Fruit fly (Drosophila melanogaster) whole organism, embryonic: ENCODE measurements around the gene nAChRalpha5.

Experiments used
- Antp ChIP-seq: fragments of 200-800 bp; sonication (Bioruptor generic); optimal IDR thresholded peaks from 3 replicates; lab custom pipeline; 2016; ENCODE audit warnings: missing biosample characterization, missing genetic modification characterization
- B-H2 ChIP-seq: fragments of 200-800 bp; sonication (Bioruptor generic); optimal IDR thresholded peaks from 2 replicates; lab custom pipeline; 2018; ENCODE audit warnings: missing biosample characterization, mild to moderate bottlenecking, missing genetic modification characterization
- Bteb2 ChIP-seq: fragments of 200-800 bp; sonication (Bioruptor generic); optimal IDR thresholded peaks from 2 replicates; lab custom pipeline; 2016; ENCODE audit warnings: missing biosample characterization, missing genetic modification characterization
- CG10431 ChIP-seq: fragments of 200-800 bp; sonication (Bioruptor generic); optimal IDR thresholded peaks from 3 replicates; lab custom pipeline; 2018; ENCODE audit warnings: missing biosample characterization, mild to moderate bottlenecking, missing genetic modification characterization
- CG10565 ChIP-seq: fragments of 200-800 bp; sonication (Bioruptor generic); optimal IDR thresholded peaks from 3 replicates; lab custom pipeline; 2016; ENCODE audit warnings: missing biosample characterization, mild to moderate bottlenecking, missing genetic modification characterization
- CG12071 ChIP-seq: fragments of 200-800 bp; sonication (Bioruptor generic); optimal IDR thresholded peaks from 3 replicates; lab custom pipeline; 2018; ENCODE audit warnings: missing biosample characterization, mild to moderate bottlenecking, missing genetic modification characterization
- CG12744 ChIP-seq: fragments of 200-800 bp; sonication (Bioruptor generic); optimal IDR thresholded peaks from 2 replicates; lab custom pipeline; 2016; ENCODE audit warnings: missing biosample characterization, missing genetic modification characterization
- CG12769 ChIP-seq: fragments of 200-800 bp; sonication (Bioruptor generic); optimal IDR thresholded peaks from 2 replicates; lab custom pipeline; 2019; ENCODE audit warnings: missing biosample characterization, mild to moderate bottlenecking, missing genetic modification characterization, moderate library complexity
- CG17802 ChIP-seq: fragments of 200-800 bp; sonication (Bioruptor generic); optimal IDR thresholded peaks from 2 replicates; lab custom pipeline; 2018; ENCODE audit warnings: missing biosample characterization, mild to moderate bottlenecking, missing genetic modification characterization, moderate library complexity
- CG2712 ChIP-seq: fragments of 200-800 bp; optimal IDR thresholded peaks from 3 replicates; lab custom pipeline; 2019; ENCODE audit warnings: missing biosample characterization, mild to moderate bottlenecking, missing genetic modification characterization, moderate library complexity
- CG31441 ChIP-seq: fragments of 200-800 bp; sonication (Bioruptor generic); IDR thresholded peaks from 2 replicates; pipeline ENCODE4 v1.3.6; 2022; ENCODE audit warnings: missing biosample characterization, missing genetic modification characterization
- CG32772 ChIP-seq: fragments of 200-800 bp; sonication (Bioruptor generic); IDR thresholded peaks from 2 replicates; pipeline ENCODE4 v1.3.6; 2022; ENCODE audit warnings: missing biosample characterization, missing genetic modification characterization
- CG33213 ChIP-seq: fragments of 200-800 bp; sonication (Bioruptor generic); optimal IDR thresholded peaks from 3 replicates; lab custom pipeline; 2016; ENCODE audit warnings: missing biosample characterization, missing genetic modification characterization
- CG34376 ChIP-seq: fragments of 200-800 bp; sonication (Bioruptor generic); optimal IDR thresholded peaks from 2 replicates; lab custom pipeline; 2018; ENCODE audit warnings: missing biosample characterization, mild to moderate bottlenecking, missing genetic modification characterization
- CG4282 ChIP-seq: fragments of 200-800 bp; sonication (Bioruptor generic); optimal IDR thresholded peaks from 2 replicates; lab custom pipeline; 2016; ENCODE audit warnings: missing biosample characterization, missing genetic modification characterization
- CG6854 ChIP-seq: fragments of 200-800 bp; sonication (Bioruptor generic); optimal IDR thresholded peaks from 3 replicates; lab custom pipeline; 2017; ENCODE audit warnings: missing biosample characterization, mild to moderate bottlenecking, missing genetic modification characterization
- CG7786 ChIP-seq: fragments of 200-800 bp; sonication (Bioruptor generic); optimal IDR thresholded peaks from 2 replicates; lab custom pipeline; 2016; ENCODE audit warnings: missing biosample characterization, missing genetic modification characterization
- Deaf1 ChIP-seq: fragments of 200-800 bp; optimal IDR thresholded peaks from 3 replicates; lab custom pipeline; 2019; ENCODE audit warnings: missing biosample characterization, mild to moderate bottlenecking, missing genetic modification characterization, moderate library complexity
- Fer2 ChIP-seq: fragments of 200-800 bp; sonication (Bioruptor generic); optimal IDR thresholded peaks from 2 replicates; lab custom pipeline; 2018; ENCODE audit warnings: missing biosample characterization, mild to moderate bottlenecking, missing genetic modification characterization, moderate library complexity
- H2.0 ChIP-seq: fragments of 200-800 bp; sonication (Bioruptor generic); IDR thresholded peaks from 2 replicates; pipeline ENCODE4 v1.3.6; 2022; ENCODE audit warnings: missing biosample characterization, missing genetic modification characterization
- HHEX ChIP-seq: fragments of 200-800 bp; sonication (Bioruptor generic); optimal IDR thresholded peaks from 3 replicates; lab custom pipeline; 2017; ENCODE audit warnings: missing biosample characterization, mild to moderate bottlenecking, missing genetic modification characterization, missing genetic modification reagents
- Hmr ChIP-seq: fragments of 200-800 bp; sonication (Bioruptor generic); optimal IDR thresholded peaks from 3 replicates; lab custom pipeline; 2017; ENCODE audit warnings: mild to moderate bottlenecking, missing biosample characterization, missing genetic modification reagents, missing genetic modification characterization
- Kr ChIP-seq: fragments of 200-800 bp; sonication (Bioruptor generic); optimal IDR thresholded peaks from 2 replicates; lab custom pipeline; 2017; ENCODE audit warnings: missing biosample characterization, mild to moderate bottlenecking, missing genetic modification characterization
- Lim3 ChIP-seq: fragments of 200-800 bp; sonication (Bioruptor generic); IDR thresholded peaks from 2 replicates; pipeline ENCODE4 v1.3.6; 2022; ENCODE audit warnings: missing biosample characterization, missing genetic modification characterization
- Meics ChIP-seq: fragments of 200-800 bp; sonication (Bioruptor generic); optimal IDR thresholded peaks from 2 replicates; lab custom pipeline; 2017; ENCODE audit warnings: missing biosample characterization, mild to moderate bottlenecking, missing genetic modification characterization
- Mrtf ChIP-seq: fragments of 200-800 bp; sonication (Bioruptor generic); IDR thresholded peaks from 3 replicates; pipeline ENCODE4 v1.3.6; 2022; ENCODE audit warnings: missing biosample characterization, missing genetic modification characterization
- Nf-YB ChIP-seq: fragments of 200-800 bp; sonication (Bioruptor generic); optimal IDR thresholded peaks from 3 replicates; lab custom pipeline; 2019; ENCODE audit warnings: missing biosample characterization, mild to moderate bottlenecking, missing genetic modification characterization, moderate library complexity
- YL-1 ChIP-seq: fragments of 200-800 bp; sonication (Bioruptor generic); optimal IDR thresholded peaks from 3 replicates; lab custom pipeline; 2017; ENCODE audit warnings: missing biosample characterization, mild to moderate bottlenecking, missing genetic modification characterization
- aop ChIP-seq: fragments of 200-800 bp; sonication (Bioruptor generic); IDR thresholded peaks from 2 replicates; pipeline ENCODE4 v1.3.6; 2022; ENCODE audit warnings: missing biosample characterization, missing genetic modification characterization
- cg ChIP-seq: fragments of 200-800 bp; sonication (Bioruptor generic); optimal IDR thresholded peaks from 3 replicates; lab custom pipeline; 2019; ENCODE audit warnings: missing biosample characterization, mild to moderate bottlenecking, missing genetic modification characterization, moderate library complexity
- cwo ChIP-seq: fragments of 200-800 bp; sonication (Bioruptor generic); optimal IDR thresholded peaks from 3 replicates; lab custom pipeline; 2017; ENCODE audit warnings: missing biosample characterization, missing genetic modification characterization, mild to moderate bottlenecking, moderate library complexity, missing genetic modification reagents
- ems ChIP-seq: fragments of 200-800 bp; sonication (Bioruptor generic); optimal IDR thresholded peaks from 3 replicates; lab custom pipeline; 2016; ENCODE audit warnings: missing biosample characterization, missing genetic modification characterization
- ind ChIP-seq: fragments of 200-800 bp; sonication (Bioruptor generic); optimal IDR thresholded peaks from 3 replicates; lab custom pipeline; 2016; ENCODE audit warnings: missing biosample characterization, missing genetic modification characterization
- insv ChIP-seq, 2 experiments: fragments of 200-800 bp; sonication (Bioruptor generic); optimal IDR thresholded peaks; 3 replicates each; lab custom pipeline; 2016 to 2018; ENCODE audit warnings: missing biosample characterization in 2 of 2, missing genetic modification characterization in 2 of 2
- klu ChIP-seq: fragments of 200-800 bp; sonication (Bioruptor generic); IDR thresholded peaks from 2 replicates; pipeline ENCODE4 v1.3.6; 2022; ENCODE audit warnings: missing biosample characterization, missing genetic modification characterization
- luna ChIP-seq: fragments of 200-800 bp; sonication (Bioruptor generic); optimal IDR thresholded peaks from 2 replicates; lab custom pipeline; 2016; ENCODE audit warnings: missing biosample characterization, missing genetic modification characterization
- nmo ChIP-seq: fragments of 200-800 bp; sonication (Bioruptor generic); optimal IDR thresholded peaks from 2 replicates; lab custom pipeline; 2018; ENCODE audit warnings: missing biosample characterization, mild to moderate bottlenecking, missing genetic modification characterization, moderate library complexity
- pan ChIP-seq, 4 experiments: fragments of >200 bp in 3 of 4; fragments of 200-800 bp in 1 of 4; sonication (Bioruptor generic) in 1 of 4; optimal IDR thresholded peaks in 3 of 4; IDR thresholded peaks in 1 of 4; 2 replicates each; pipeline versions ENCODE4 v1.3.6 to Lab custom; 2017 to 2022; ENCODE audit warnings: missing biosample characterization in 2 of 4, missing genetic modification characterization in 2 of 4, mixed read lengths in 1 of 4
- pnt ChIP-seq: fragments of 200-800 bp; sonication (Bioruptor generic); optimal IDR thresholded peaks from 3 replicates; lab custom pipeline; 2016; ENCODE audit warnings: missing biosample characterization, missing genetic modification characterization
- pros ChIP-seq: fragments of 200-800 bp; sonication (Bioruptor generic); optimal IDR thresholded peaks from 3 replicates; lab custom pipeline; 2019; ENCODE audit warnings: missing biosample characterization, mild to moderate bottlenecking, missing genetic modification characterization, moderate library complexity
- sc ChIP-seq, 3 experiments: fragments of >200 bp in 2 of 3; fragments of 200-800 bp in 1 of 3; sonication (Bioruptor generic) in 1 of 3; optimal IDR thresholded peaks; 2 replicates in 2 of 3; 3 replicates in 1 of 3; lab custom pipeline; 2017; ENCODE audit warnings: mild to moderate bottlenecking in 1 of 3, missing biosample characterization in 1 of 3, missing genetic modification characterization in 1 of 3, missing genetic modification reagents in 1 of 3
- scrt ChIP-seq: fragments of 200-800 bp; sonication (Bioruptor generic); optimal IDR thresholded peaks from 2 replicates; lab custom pipeline; 2018; ENCODE audit warnings: missing biosample characterization, mild to moderate bottlenecking, missing genetic modification characterization, moderate library complexity
- sd ChIP-seq: fragments of 200-800 bp; sonication (Bioruptor generic); optimal IDR thresholded peaks from 3 replicates; lab custom pipeline; 2018; ENCODE audit warnings: missing biosample characterization, mild to moderate bottlenecking, missing genetic modification characterization, moderate library complexity
- slou ChIP-seq: fragments of 200-800 bp; sonication (Bioruptor generic); optimal IDR thresholded peaks from 3 replicates; lab custom pipeline; 2016; ENCODE audit warnings: missing biosample characterization, missing genetic modification characterization
- sug ChIP-seq: fragments of 200-800 bp; optimal IDR thresholded peaks from 2 replicates; lab custom pipeline; 2019; ENCODE audit warnings: missing biosample characterization, mild to moderate bottlenecking, missing genetic modification characterization, moderate library complexity
- tna ChIP-seq: fragments of 200-800 bp; sonication (Bioruptor generic); IDR thresholded peaks from 2 replicates; pipeline ENCODE4 v1.3.6; 2022; ENCODE audit warnings: missing biosample characterization, missing genetic modification characterization; ENCODE audit not compliant: partially characterized antibody
- toy ChIP-seq: fragments of 200-800 bp; sonication (Bioruptor generic); IDR thresholded peaks from 2 replicates; pipeline ENCODE4 v1.3.6; 2022; ENCODE audit warnings: missing biosample characterization, missing genetic modification characterization
- zfh2 ChIP-seq: fragments of 200-800 bp; sonication (Bioruptor generic); optimal IDR thresholded peaks from 2 replicates; lab custom pipeline; 2016; ENCODE audit warnings: missing biosample characterization, missing genetic modification characterization

nAChRalpha5 gene

DNA sequence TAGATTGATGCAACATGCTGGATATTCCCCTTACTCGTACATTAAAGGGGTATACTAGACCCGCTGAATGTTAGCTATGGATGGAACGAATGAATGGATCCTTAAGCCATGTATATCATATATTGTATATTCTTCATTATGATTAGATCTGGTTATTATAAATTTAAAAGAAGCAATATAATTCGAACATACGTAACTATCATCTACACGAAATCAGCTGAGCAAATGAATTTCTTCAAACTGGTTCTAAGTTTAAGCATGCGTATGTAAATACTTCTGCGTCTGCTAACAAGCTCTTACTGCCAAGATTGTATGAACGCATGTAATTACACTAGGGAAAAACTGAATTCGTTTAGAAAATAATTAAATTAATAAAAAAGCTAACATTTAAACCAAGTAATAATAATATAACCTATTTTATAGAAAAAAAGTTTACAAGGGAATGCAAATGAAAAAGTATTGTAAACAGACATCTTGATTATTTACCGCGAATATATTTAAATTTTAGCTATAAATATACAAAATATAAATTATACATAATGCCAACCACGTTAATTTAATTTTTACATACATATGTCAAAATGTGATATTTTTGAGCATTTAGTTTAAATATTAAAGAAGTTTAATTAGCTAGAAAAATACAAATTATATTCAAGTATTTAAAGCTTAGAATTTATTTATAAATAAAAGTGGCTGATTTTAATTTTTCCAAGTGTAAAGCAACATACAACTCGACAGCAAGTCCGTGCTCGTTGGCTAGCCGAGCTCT is 18.9 kb upstream of the nAChRalpha5 start (continued):
- TF ChIP-seq CG34376 (GFP tag; lab: Kevin White, UChicago) (no peak), Meics (GFP tag; lab: Kevin White, UChicago) (peak; percentile 78), HHEX (GFP tag; lab: Kevin White, UChicago) (peak; percentile 54), CG4282 (GFP tag; lab: Kevin White, UChicago) (no peak), CG12744 (GFP tag; lab: Kevin White, UChicago) (no peak), CG6854 (GFP tag; lab: Kevin White, UChicago) (no peak), Mrtf (GFP tag; lab: Robert Waterston, UW) (peak; percentile 36; the same call in 1 of the 3 replicates), H2.0 (GFP tag; lab: Robert Waterston, UW) (peak; percentile 38; the same call in 1 of the 2 replicates), Fer2 (no peak), klu (GFP tag; lab: Robert Waterston, UW) (no peak; the same call in 1 of the 2 replicates), CG10431 (no peak), Deaf1 (tag; lab: Kevin White, UChicago) (peak; percentile 76), pnt (GFP tag; lab: Kevin White, UChicago) (peak; percentile 22), sd (tag; lab: Kevin White, UChicago) (no peak), Antp (GFP tag; lab: Kevin White, UChicago) (peak; percentile 33), CG12769 (peak; percentile 88), ems (GFP tag; lab: Kevin White, UChicago) (peak; percentile 48), CG10565 (GFP tag; lab: Kevin White, UChicago) (no peak), aop (GFP tag; lab: Robert Waterston, UW) (0 out of 2 replicates have a peak, but pooled peaks have one; percentile 22), sc (optimal IDR thresholded peaks at IDR 0.05; lab: Kevin White, UChicago) (no peak), sc (GFP tag; optimal IDR thresholded peaks at IDR 0.05; lab: Kevin White, UChicago) (peak; percentile 51), cg (GFP tag; lab: Kevin White, UChicago) (no peak), sug (tag; lab: Kevin White, UChicago) (no peak), Nf-YB (peak; percentile 71), tna (no peak), ind (peak; percentile 39), Bteb2 (GFP tag; lab: Kevin White, UChicago) (peak; percentile 46), Kr (GFP tag; lab: Kevin White, UChicago) (no peak), Lim3 (GFP tag; lab: Robert Waterston, UW) (no peak), YL-1 (GFP tag; lab: Kevin White, UChicago) (no peak), zfh2 (no peak), CG17802 (peak; percentile 10), CG12071 (GFP tag; lab: Kevin White, UChicago) (peak; percentile 54), scrt (GFP tag; lab: Kevin White, UChicago) (no peak), CG32772 (GFP tag; lab: Robert Waterston, UW) (peak; percentile 61), CG31441 (GFP tag; lab: Robert Waterston, UW) (peak; percentile 87), Hmr (GFP tag; lab: Kevin White, UChicago) (peak; percentile 58), slou (GFP tag; lab: Kevin White, UChicago) (peak; percentile 9), CG7786 (GFP tag; lab: Kevin White, UChicago) (no peak), CG33213 (GFP tag; lab: Kevin White, UChicago) (no peak), B-H2 (GFP tag; lab: Kevin White, UChicago) (no peak), luna (GFP tag; lab: Kevin White, UChicago) (no peak), toy (GFP tag; lab: Robert Waterston, UW) (no peak), cwo (GFP tag; lab: Kevin White, UChicago) (peak; percentile 37), nmo (GFP tag; lab: Kevin White, UChicago) (peak; percentile 91), CG2712 (tag; lab: Kevin White, UChicago) (peak; percentile 87), pros (GFP tag; lab: Kevin White, UChicago) (no peak), insv (GFP tag; optimal IDR thresholded peaks at IDR 0.05; lab: Kevin White, UChicago) (no peak), pan (optimal IDR thresholded peaks at IDR 0.05; lab: Kevin White, UChicago) (peak in 1 of 2 experiments; percentile 4), pan (GFP tag; optimal IDR thresholded peaks at IDR 0.05 in 1 of 2, IDR thresholded peaks at IDR 0.05 in 1 of 2) (peak in 1 of 2 experiments; percentile 69)
